Fruit fly (Drosophila melanogaster) whole organism, prepupa: Measurements from ENCODE around the gene Spindly.
A peak's percentile ranks its signal among the peaks of the same experiment; 100 is the strongest.

Experiments
- Blimp-1 ChIP-seq: fragments of 200-800 bp; sonication (Bioruptor generic); optimal IDR thresholded peaks from 3 replicates; lab custom pipeline; 2017; ENCODE audit warnings: missing biosample characterization, missing genetic modification characterization, mild to moderate bottlenecking, moderate library complexity, missing genetic modification reagents
- CG10631 ChIP-seq: fragments of 200-800 bp; sonication (Bioruptor generic); optimal IDR thresholded peaks from 2 replicates; lab custom pipeline; 2016; ENCODE audit warnings: missing biosample characterization, missing genetic modification characterization
- CG10669 ChIP-seq: fragments of 200-800 bp; sonication (Bioruptor generic); optimal IDR thresholded peaks from 3 replicates; lab custom pipeline; 2018; ENCODE audit warnings: missing biosample characterization, mild to moderate bottlenecking, missing genetic modification characterization, moderate library complexity
- CG11294 ChIP-seq: fragments of 200-800 bp; sonication (Bioruptor generic); IDR thresholded peaks from 2 replicates; pipeline ENCODE4 v1.3.6; 2022; ENCODE audit warnings: missing biosample characterization, missing genetic modification characterization
- CG11762 ChIP-seq: fragments of 200-800 bp; sonication (Bioruptor generic); optimal IDR thresholded peaks from 3 replicates; lab custom pipeline; 2016; ENCODE audit warnings: missing biosample characterization, missing genetic modification characterization; ENCODE audit not compliant: insufficient read depth
- CG11902 ChIP-seq: fragments of 200-800 bp; sonication (Bioruptor generic); optimal IDR thresholded peaks from 3 replicates; lab custom pipeline; 2016; ENCODE audit warnings: missing biosample characterization, missing genetic modification characterization
- CG15336 ChIP-seq: fragments of 200-800 bp; sonication (Bioruptor generic); IDR thresholded peaks from 2 replicates; pipeline ENCODE4 v1.3.6; 2022; ENCODE audit warnings: missing biosample characterization, missing genetic modification characterization
- CG1621 ChIP-seq: fragments of 200-800 bp; sonication (Bioruptor generic); optimal IDR thresholded peaks from 3 replicates; lab custom pipeline; 2018; ENCODE audit warnings: missing biosample characterization, mild to moderate bottlenecking, missing genetic modification characterization
- CG16779 ChIP-seq: fragments of 200-800 bp; sonication (Bioruptor generic); optimal IDR thresholded peaks from 3 replicates; lab custom pipeline; 2017; ENCODE audit warnings: missing biosample characterization, mild to moderate bottlenecking, missing genetic modification characterization
- CG3032 ChIP-seq: fragments of 200-800 bp; optimal IDR thresholded peaks from 2 replicates; lab custom pipeline; 2019; ENCODE audit warnings: missing biosample characterization, mild to moderate bottlenecking, missing genetic modification characterization, moderate library complexity
- CG34406 ChIP-seq: fragments of 200-800 bp; sonication (Bioruptor generic); optimal IDR thresholded peaks from 3 replicates; lab custom pipeline; 2016; ENCODE audit warnings: missing biosample characterization, missing genetic modification characterization
- CG3919 ChIP-seq: fragments of 200-800 bp; sonication (Bioruptor generic); optimal IDR thresholded peaks from 3 replicates; lab custom pipeline; 2016; ENCODE audit warnings: missing biosample characterization, missing genetic modification characterization
- CG4318 ChIP-seq: fragments of 200-800 bp; sonication (Bioruptor generic); optimal IDR thresholded peaks from 3 replicates; lab custom pipeline; 2017; ENCODE audit warnings: missing biosample characterization, mild to moderate bottlenecking, missing genetic modification characterization
- CG6276 ChIP-seq: fragments of 200-800 bp; sonication (Bioruptor generic); optimal IDR thresholded peaks from 2 replicates; lab custom pipeline; 2017; ENCODE audit warnings: missing biosample characterization, mild to moderate bottlenecking, missing genetic modification characterization
- CG6792 ChIP-seq: fragments of 200-800 bp; sonication (Bioruptor generic); optimal IDR thresholded peaks from 3 replicates; lab custom pipeline; 2016; ENCODE audit warnings: missing biosample characterization, missing genetic modification characterization
- CG6808 ChIP-seq: fragments of 200-800 bp; sonication (Bioruptor generic); optimal IDR thresholded peaks from 3 replicates; lab custom pipeline; 2017; ENCODE audit warnings: missing biosample characterization, missing genetic modification characterization, mild to moderate bottlenecking, moderate library complexity, missing genetic modification reagents
- CG7368 ChIP-seq: fragments of 200-800 bp; sonication (Bioruptor generic); optimal IDR thresholded peaks from 3 replicates; lab custom pipeline; 2016; ENCODE audit warnings: missing biosample characterization, missing genetic modification characterization
- CG8319 ChIP-seq: fragments of 200-800 bp; sonication (Bioruptor generic); optimal IDR thresholded peaks from 3 replicates; lab custom pipeline; 2016; ENCODE audit warnings: missing biosample characterization, missing genetic modification characterization
- CG8632 ChIP-seq: fragments of 200-800 bp; sonication (Bioruptor generic); optimal IDR thresholded peaks from 3 replicates; lab custom pipeline; 2016; ENCODE audit warnings: missing biosample characterization, missing genetic modification characterization
- CG9139 ChIP-seq: fragments of 200-800 bp; sonication (Bioruptor generic); optimal IDR thresholded peaks from 3 replicates; lab custom pipeline; 2017; ENCODE audit warnings: missing biosample characterization, mild to moderate bottlenecking, missing genetic modification characterization
- Eip78C ChIP-seq: fragments of 200-800 bp; sonication (Bioruptor generic); peaks from one replicate; lab custom pipeline; 2016; ENCODE audit warnings: missing biosample characterization, missing genetic modification characterization
- Eip93F ChIP-seq: fragments of 200-800 bp; sonication (Bioruptor generic); optimal IDR thresholded peaks from 2 replicates; lab custom pipeline; 2016; ENCODE audit warnings: missing biosample characterization, mild to moderate bottlenecking, missing genetic modification characterization
- Ets21C ChIP-seq: fragments of 200-800 bp; sonication (Bioruptor generic); optimal IDR thresholded peaks from 3 replicates; lab custom pipeline; 2016; ENCODE audit warnings: missing biosample characterization, missing genetic modification characterization
- Ets96B ChIP-seq: fragments of 200-800 bp; optimal IDR thresholded peaks from 2 replicates; lab custom pipeline; 2019; ENCODE audit warnings: missing biosample characterization, mild to moderate bottlenecking, missing genetic modification characterization, moderate library complexity
- Hr38 ChIP-seq: sonication (Bioruptor generic); optimal IDR thresholded peaks from 2 replicates; lab custom pipeline; 2016; ENCODE audit warnings: missing biosample characterization, missing genetic modification characterization
- Hr4 ChIP-seq: fragments of 200-800 bp; sonication (Bioruptor generic); optimal IDR thresholded peaks from 3 replicates; lab custom pipeline; 2016; ENCODE audit warnings: missing biosample characterization, missing genetic modification characterization
- Met ChIP-seq: fragments of 200-800 bp; sonication (Bioruptor generic); optimal IDR thresholded peaks from 3 replicates; lab custom pipeline; 2016; ENCODE audit warnings: missing biosample characterization, missing genetic modification characterization
- OdsH ChIP-seq: fragments of 200-800 bp; sonication (Bioruptor generic); optimal IDR thresholded peaks from 3 replicates; lab custom pipeline; 2016; ENCODE audit warnings: missing biosample characterization, missing genetic modification characterization
- Smox ChIP-seq: fragments of 200-800 bp; sonication (Bioruptor generic); optimal IDR thresholded peaks from 3 replicates; lab custom pipeline; 2016; ENCODE audit warnings: missing biosample characterization, missing genetic modification characterization
- Sox102F ChIP-seq: fragments of 200-800 bp; sonication (Bioruptor generic); optimal IDR thresholded peaks from 2 replicates; lab custom pipeline; 2016; ENCODE audit warnings: missing biosample characterization, mild to moderate bottlenecking, missing genetic modification characterization
- Sox14 ChIP-seq: fragments of 200-800 bp; sonication (Bioruptor generic); optimal IDR thresholded peaks from 3 replicates; lab custom pipeline; 2016; ENCODE audit warnings: missing biosample characterization, missing genetic modification characterization
- Sox15 ChIP-seq: fragments of 200-800 bp; sonication (Bioruptor generic); optimal IDR thresholded peaks from 3 replicates; lab custom pipeline; 2016; ENCODE audit warnings: missing biosample characterization, missing genetic modification characterization
- achi ChIP-seq: fragments of 200-800 bp; sonication (Bioruptor generic); optimal IDR thresholded peaks from 3 replicates; lab custom pipeline; 2016; ENCODE audit warnings: missing biosample characterization, missing genetic modification characterization
- acj6 ChIP-seq: fragments of 200-800 bp; sonication (Bioruptor generic); optimal IDR thresholded peaks from 3 replicates; lab custom pipeline; 2016; ENCODE audit warnings: missing biosample characterization, missing genetic modification characterization
- dac ChIP-seq: fragments of 200-800 bp; sonication (Bioruptor generic); optimal IDR thresholded peaks from 2 replicates; lab custom pipeline; 2017; ENCODE audit warnings: missing biosample characterization, mild to moderate bottlenecking, missing genetic modification characterization
- dsx ChIP-seq: fragments of 200-800 bp; optimal IDR thresholded peaks from 3 replicates; lab custom pipeline; 2019; ENCODE audit warnings: missing biosample characterization, mild to moderate bottlenecking, missing genetic modification characterization, moderate library complexity; ENCODE audit not compliant: poor library complexity, severe bottlenecking
- eg ChIP-seq: fragments of 200-800 bp; sonication (Bioruptor generic); IDR thresholded peaks from 3 replicates; pipeline ENCODE4 v1.3.6; 2022; ENCODE audit warnings: missing biosample characterization, missing genetic modification characterization
- esn ChIP-seq: fragments of 200-800 bp; sonication (Bioruptor generic); optimal IDR thresholded peaks from 2 replicates; lab custom pipeline; 2016; ENCODE audit warnings: missing biosample characterization, mild to moderate bottlenecking, missing genetic modification characterization, moderate library complexity
- fd85E ChIP-seq: fragments of 200-800 bp; sonication (Bioruptor generic); optimal IDR thresholded peaks from 3 replicates; lab custom pipeline; 2016; ENCODE audit warnings: missing biosample characterization, missing genetic modification characterization
- net ChIP-seq: fragments of 200-800 bp; sonication (Bioruptor generic); optimal IDR thresholded peaks from 3 replicates; lab custom pipeline; 2016; ENCODE audit warnings: missing biosample characterization, missing genetic modification characterization
- pdm3 ChIP-seq: fragments of 200-800 bp; sonication (Bioruptor generic); optimal IDR thresholded peaks from 3 replicates; lab custom pipeline; 2016; ENCODE audit warnings: missing biosample characterization, missing genetic modification characterization
- salr ChIP-seq, 2 experiments: fragments of 200-800 bp; sonication (Bioruptor generic); optimal IDR thresholded peaks; 3 replicates each; lab custom pipeline; 2016 to 2018; ENCODE audit warnings: missing biosample characterization in 2 of 2, missing genetic modification characterization in 2 of 2, mild to moderate bottlenecking in 1 of 2
- spab ChIP-seq: fragments of 200-800 bp; sonication (Bioruptor generic); optimal IDR thresholded peaks from 2 replicates; lab custom pipeline; 2017; ENCODE audit warnings: missing biosample characterization, mild to moderate bottlenecking, missing genetic modification characterization, missing genetic modification reagents
- ss ChIP-seq, 2 experiments: fragments of 200-800 bp; sonication (Bioruptor generic); optimal IDR thresholded peaks; 2 replicates in 1 of 2; 3 replicates in 1 of 2; lab custom pipeline; 2017 to 2018; ENCODE audit warnings: mild to moderate bottlenecking in 2 of 2, missing biosample characterization in 2 of 2, missing genetic modification characterization in 2 of 2, moderate library complexity in 1 of 2
- svp ChIP-seq: fragments of 200-800 bp; sonication (Bioruptor generic); peaks from one replicate; lab custom pipeline; 2016; ENCODE audit warnings: missing biosample characterization, missing genetic modification characterization
- topi ChIP-seq: fragments of 200-800 bp; sonication (Bioruptor generic); optimal IDR thresholded peaks from 3 replicates; lab custom pipeline; 2016; ENCODE audit warnings: missing biosample characterization, missing genetic modification characterization
- vri ChIP-seq: fragments of 200-800 bp; sonication (Bioruptor generic); optimal IDR thresholded peaks from 3 replicates; lab custom pipeline; 2016; ENCODE audit warnings: missing biosample characterization, mild to moderate bottlenecking, missing genetic modification characterization

The Spindly gene

dm6 chr2L:3530186-3530832 lies at the start of gene Spindly, which contains the start of gene IFT57:
Gene Spindly, minus strand, starts transcription at chr2L:3530317.
Gene IFT57, plus strand, starts transcription at chr2L:3530789.
- TF ChIP-seq Hr4 (GFP tag; lab: Kevin White, UChicago) (no peak), Sox14 (GFP tag; lab: Kevin White, UChicago) (no peak), CG6792 (GFP tag; lab: Kevin White, UChicago) (no peak), CG10631 (GFP tag; lab: Kevin White, UChicago) (no peak), salr (GFP tag; optimal IDR thresholded peaks at IDR 0.05; lab: Kevin White, UChicago) (no peak), dsx (GFP tag; lab: Kevin White, UChicago) (no peak), CG15336 (GFP tag; lab: Robert Waterston, UW) (no peak), CG6808 (GFP tag; lab: Kevin White, UChicago) (no peak), Blimp-1 (no peak), CG7368 (GFP tag; lab: Kevin White, UChicago) (no peak), CG1621 (tag; lab: Kevin White, UChicago) (no peak), Hr38 (GFP tag; lab: Kevin White, UChicago) (no peak), CG4318 (GFP tag; lab: Kevin White, UChicago) (no peak)

DNA sequence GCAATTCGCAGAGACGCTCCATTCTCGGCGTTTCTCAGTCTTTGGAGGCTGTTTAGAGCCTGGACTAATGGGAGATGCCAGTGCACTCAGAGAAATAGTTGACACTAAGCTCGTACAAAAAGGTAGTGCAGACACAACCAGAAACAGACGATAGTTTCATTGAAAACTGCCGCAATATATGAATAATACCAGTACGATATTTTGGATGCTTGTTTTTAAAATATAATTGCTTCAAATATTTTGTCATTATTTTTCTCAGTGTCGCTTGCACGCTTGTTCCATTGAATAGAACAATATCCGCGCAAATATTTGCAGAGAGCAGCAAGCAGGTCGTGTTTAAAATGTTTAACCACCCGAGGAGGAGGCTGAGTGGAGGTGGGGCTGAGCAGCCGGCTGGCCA lies 46.4 kb upstream of the Spindly start:
- TF ChIP-seq CG6792 (GFP tag; lab: Kevin White, UChicago) (no peak), salr (GFP tag; optimal IDR thresholded peaks at IDR 0.05; lab: Kevin White, UChicago) (no peak), net (no peak), CG16779 (tag; lab: Kevin White, UChicago) (no peak), Hr4 (GFP tag; lab: Kevin White, UChicago) (peak; percentile 34), ss (GFP tag; optimal IDR thresholded peaks at IDR 0.05; lab: Kevin White, UChicago) (no peak), CG8632 (no peak), CG10669 (GFP tag; lab: Kevin White, UChicago) (no peak), CG11762 (GFP tag; lab: Kevin White, UChicago) (no peak), dsx (GFP tag; lab: Kevin White, UChicago) (no peak), Eip93F (GFP tag; lab: Kevin White, UChicago) (no peak), vri (GFP tag; lab: Kevin White, UChicago) (no peak), OdsH (GFP tag; lab: Kevin White, UChicago) (peak; percentile 19), Ets21C (no peak), Sox15 (GFP tag; lab: Kevin White, UChicago) (no peak), achi (peak; percentile 45), CG34406 (GFP tag; lab: Kevin White, UChicago) (no peak), spab (GFP tag; lab: Kevin White, UChicago) (no peak), eg (GFP tag; lab: Robert Waterston, UW) (no peak), CG9139 (GFP tag; lab: Kevin White, UChicago) (no peak), Ets96B (tag; lab: Kevin White, UChicago) (peak; percentile 39), esn (GFP tag; lab: Kevin White, UChicago) (peak; percentile 10), CG1621 (tag; lab: Kevin White, UChicago) (no peak), fd85E (no peak), pdm3 (GFP tag; lab: Kevin White, UChicago) (peak; percentile 24), Sox102F (GFP tag; lab: Kevin White, UChicago) (no peak), acj6 (GFP tag; lab: Kevin White, UChicago) (peak; percentile 14), CG4318 (GFP tag; lab: Kevin White, UChicago) (no peak), Smox (GFP tag; lab: Kevin White, UChicago) (no peak), svp (GFP tag; lab: Kevin White, UChicago) (no peak), CG11294 (GFP tag; lab: Robert Waterston, UW) (no peak), CG8319 (GFP tag; lab: Kevin White, UChicago) (no peak), CG10631 (GFP tag; lab: Kevin White, UChicago) (peak; percentile 20), Hr38 (GFP tag; lab: Kevin White, UChicago) (no peak), Met (GFP tag; lab: Kevin White, UChicago) (peak; percentile 2), Sox14 (GFP tag; lab: Kevin White, UChicago) (peak; percentile 20), CG11902 (GFP tag; lab: Kevin White, UChicago) (no peak), Blimp-1 (no peak), dac (no peak), CG7368 (GFP tag; lab: Kevin White, UChicago) (no peak), CG3032 (tag; lab: Kevin White, UChicago) (no peak), Eip78C (GFP tag; lab: Kevin White, UChicago) (peak; percentile 87), CG6276 (no peak), topi (peak; percentile 14), CG3919 (GFP tag; lab: Kevin White, UChicago) (peak; percentile 32)
